Fruit fly (Drosophila melanogaster) whole organism, embryonic: ENCODE results near the gene CG33235.

Source experiments
- Ada2b ChIP-seq: fragments of 200-800 bp; sonication (Bioruptor generic); IDR thresholded peaks from 2 replicates; pipeline ENCODE4 v1.3.6; 2022; ENCODE audit warnings: missing biosample characterization, missing genetic modification characterization
- Blimp-1 ChIP-seq: fragments of 200-800 bp; sonication (Bioruptor generic); optimal IDR thresholded peaks from 3 replicates; lab custom pipeline; 2018; ENCODE audit warnings: missing biosample characterization, missing genetic modification characterization, mild to moderate bottlenecking, moderate library complexity, missing genetic modification reagents
- CG10267 ChIP-seq: fragments of 200-800 bp; sonication (Bioruptor generic); optimal IDR thresholded peaks from 2 replicates; lab custom pipeline; 2018; ENCODE audit warnings: missing biosample characterization, mild to moderate bottlenecking, missing genetic modification characterization, moderate library complexity
- CG10431 ChIP-seq: fragments of 200-800 bp; sonication (Bioruptor generic); optimal IDR thresholded peaks from 3 replicates; lab custom pipeline; 2018; ENCODE audit warnings: missing biosample characterization, mild to moderate bottlenecking, missing genetic modification characterization
- CG10565 ChIP-seq: fragments of 200-800 bp; sonication (Bioruptor generic); optimal IDR thresholded peaks from 3 replicates; lab custom pipeline; 2016; ENCODE audit warnings: missing biosample characterization, mild to moderate bottlenecking, missing genetic modification characterization
- CG11247 ChIP-seq: fragments of 200-800 bp; sonication (Bioruptor generic); IDR thresholded peaks from 2 replicates; pipeline ENCODE4 v1.3.6; 2022; ENCODE audit warnings: missing biosample characterization, missing genetic modification characterization
- CG11723 ChIP-seq: fragments of 200-800 bp; sonication (Bioruptor generic); optimal IDR thresholded peaks from 2 replicates; lab custom pipeline; 2017; ENCODE audit warnings: missing biosample characterization, mild to moderate bottlenecking, missing genetic modification characterization
- CG14860 ChIP-seq: fragments of 200-800 bp; sonication (Bioruptor generic); IDR thresholded peaks from 3 replicates; pipeline ENCODE4 v1.3.6; 2022; ENCODE audit warnings: missing biosample characterization, missing genetic modification characterization; ENCODE audit not compliant: partially characterized antibody
- CG15269 ChIP-seq: fragments of 200-800 bp; sonication (Bioruptor generic); optimal IDR thresholded peaks from 2 replicates; lab custom pipeline; 2018; ENCODE audit warnings: missing biosample characterization, mild to moderate bottlenecking, missing genetic modification characterization, moderate library complexity
- CG17568 ChIP-seq: fragments of 200-800 bp; sonication (Bioruptor generic); optimal IDR thresholded peaks from 2 replicates; lab custom pipeline; 2018; ENCODE audit warnings: missing biosample characterization, mild to moderate bottlenecking, missing genetic modification characterization, moderate library complexity
- CG2116 ChIP-seq: fragments of 200-800 bp; sonication (Bioruptor generic); optimal IDR thresholded peaks from 3 replicates; lab custom pipeline; 2018; ENCODE audit warnings: missing biosample characterization, mild to moderate bottlenecking, missing genetic modification characterization
- CG30020 ChIP-seq: fragments of 200-800 bp; optimal IDR thresholded peaks from 2 replicates; lab custom pipeline; 2019; ENCODE audit warnings: missing biosample characterization, mild to moderate bottlenecking, missing genetic modification characterization, moderate library complexity
- CG32767 ChIP-seq: fragments of 200-800 bp; sonication (Bioruptor generic); IDR thresholded peaks from 2 replicates; pipeline ENCODE4 v1.3.6; 2022; ENCODE audit warnings: missing biosample characterization, missing genetic modification characterization
- CG33213 ChIP-seq: fragments of 200-800 bp; sonication (Bioruptor generic); optimal IDR thresholded peaks from 3 replicates; lab custom pipeline; 2016; ENCODE audit warnings: missing biosample characterization, missing genetic modification characterization
- CG43689 ChIP-seq: fragments of 200-800 bp; sonication (Bioruptor generic); IDR thresholded peaks from 2 replicates; pipeline ENCODE4 v1.3.6; 2022; ENCODE audit warnings: missing biosample characterization, missing genetic modification characterization
- CG6813 ChIP-seq: fragments of 200-800 bp; sonication (Bioruptor generic); optimal IDR thresholded peaks from 2 replicates; lab custom pipeline; 2017; ENCODE audit warnings: missing biosample characterization, missing genetic modification characterization, mild to moderate bottlenecking, moderate library complexity, missing genetic modification reagents
- CG7372 ChIP-seq: fragments of 200-800 bp; sonication (Bioruptor generic); IDR thresholded peaks from 2 replicates; pipeline ENCODE4 v1.3.6; 2022; ENCODE audit warnings: missing biosample characterization, missing genetic modification characterization
- CG8944 ChIP-seq: fragments of 200-800 bp; sonication (Bioruptor generic); optimal IDR thresholded peaks from 3 replicates; lab custom pipeline; 2016; ENCODE audit warnings: missing biosample characterization, missing genetic modification characterization
- CG9817 ChIP-seq: fragments of 200-800 bp; sonication (Bioruptor generic); optimal IDR thresholded peaks from 2 replicates; lab custom pipeline; 2018; ENCODE audit warnings: missing biosample characterization, mild to moderate bottlenecking, missing genetic modification characterization, moderate library complexity
- Dfd ChIP-seq, 2 experiments: fragments of >200 bp; optimal IDR thresholded peaks; 2 replicates each; lab custom pipeline; 2017; ENCODE audit warnings: missing biosample characterization in 2 of 2, missing genetic modification characterization in 2 of 2
- Dip3 ChIP-seq: fragments of 200-800 bp; sonication (Bioruptor generic); optimal IDR thresholded peaks from 3 replicates; lab custom pipeline; 2016; ENCODE audit warnings: missing biosample characterization, missing genetic modification characterization
- Dp ChIP-seq: fragments of 200-800 bp; sonication (Bioruptor generic); optimal IDR thresholded peaks from 2 replicates; lab custom pipeline; 2018; ENCODE audit warnings: missing biosample characterization, mild to moderate bottlenecking, missing genetic modification characterization, moderate library complexity
- Ets65A ChIP-seq: fragments of 200-800 bp; sonication (Bioruptor generic); peaks from one replicate; lab custom pipeline; 2016; ENCODE audit warnings: missing biosample characterization, missing genetic modification characterization
- H15 ChIP-seq: fragments of 200-800 bp; sonication (Bioruptor generic); IDR thresholded peaks from 3 replicates; pipeline ENCODE4 v1.3.6; 2022; ENCODE audit warnings: missing biosample characterization, missing genetic modification characterization
- HHEX ChIP-seq: fragments of 200-800 bp; sonication (Bioruptor generic); optimal IDR thresholded peaks from 3 replicates; lab custom pipeline; 2017; ENCODE audit warnings: missing biosample characterization, mild to moderate bottlenecking, missing genetic modification characterization, missing genetic modification reagents
- Hey ChIP-seq: fragments of 200-800 bp; sonication (Bioruptor generic); optimal IDR thresholded peaks from 3 replicates; lab custom pipeline; 2018; ENCODE audit warnings: missing biosample characterization, mild to moderate bottlenecking, missing genetic modification characterization
- Hsf ChIP-seq: fragments of 200-800 bp; sonication (Bioruptor generic); optimal IDR thresholded peaks from 3 replicates; lab custom pipeline; 2016; ENCODE audit warnings: missing biosample characterization, missing genetic modification characterization
- Jarid2 ChIP-seq: fragments of 200-800 bp; sonication (Bioruptor generic); optimal IDR thresholded peaks from 3 replicates; lab custom pipeline; 2017; ENCODE audit warnings: mild to moderate bottlenecking, missing biosample characterization, missing genetic modification reagents, missing genetic modification characterization
- Lhr ChIP-seq: fragments of 200-800 bp; sonication (Bioruptor generic); optimal IDR thresholded peaks from 3 replicates; lab custom pipeline; 2017; ENCODE audit warnings: mild to moderate bottlenecking, missing biosample characterization, missing genetic modification reagents, missing genetic modification characterization
- Lim3 ChIP-seq: fragments of 200-800 bp; sonication (Bioruptor generic); IDR thresholded peaks from 2 replicates; pipeline ENCODE4 v1.3.6; 2022; ENCODE audit warnings: missing biosample characterization, missing genetic modification characterization
- Sry-δ ChIP-seq: fragments of 200-800 bp; sonication (Bioruptor generic); optimal IDR thresholded peaks from 2 replicates; lab custom pipeline; 2016; ENCODE audit warnings: missing biosample characterization, missing genetic modification characterization
- amos ChIP-seq: fragments of 200-800 bp; sonication (Bioruptor generic); IDR thresholded peaks from 2 replicates; pipeline ENCODE4 v1.3.6; 2022; ENCODE audit warnings: missing biosample characterization, missing genetic modification characterization; ENCODE audit not compliant: partially characterized antibody
- ato ChIP-seq: fragments of 200-800 bp; sonication (Bioruptor generic); IDR thresholded peaks from 2 replicates; pipeline ENCODE4 v1.3.6; 2022; ENCODE audit warnings: missing biosample characterization, missing genetic modification characterization; ENCODE audit not compliant: partially characterized antibody
- bowl ChIP-seq: fragments of 200-800 bp; sonication (Bioruptor generic); IDR thresholded peaks from 2 replicates; pipeline ENCODE4 v1.3.6; 2022; ENCODE audit warnings: missing biosample characterization, missing genetic modification characterization
- chinmo ChIP-seq: fragments of 200-800 bp; sonication (Bioruptor generic); IDR thresholded peaks from 4 replicates; pipeline ENCODE4 v1.3.6; 2022; ENCODE audit warnings: missing biosample characterization, missing genetic modification characterization; ENCODE audit not compliant: partially characterized antibody
- esg ChIP-seq: fragments of 200-800 bp; sonication (Bioruptor generic); conservative IDR thresholded peaks from 2 replicates; pipeline ENCODE4 v1.3.6; 2022; ENCODE audit warnings: missing biosample characterization, missing genetic modification characterization
- eve ChIP-seq, 2 experiments: fragments of >200 bp; optimal IDR thresholded peaks; 2 replicates each; lab custom pipeline; 2017; ENCODE audit warnings: missing biosample characterization in 2 of 2, missing genetic modification characterization in 2 of 2
- ftz-f1 ChIP-seq: fragments of 200-800 bp; sonication (Bioruptor generic); optimal IDR thresholded peaks from 2 replicates; lab custom pipeline; 2016; ENCODE audit warnings: missing biosample characterization, missing genetic modification characterization
- gfzf ChIP-seq: fragments of 200-800 bp; sonication (Bioruptor generic); optimal IDR thresholded peaks from 2 replicates; lab custom pipeline; 2016; ENCODE audit warnings: missing biosample characterization, mild to moderate bottlenecking, missing genetic modification characterization, moderate library complexity
- ind ChIP-seq: fragments of 200-800 bp; sonication (Bioruptor generic); optimal IDR thresholded peaks from 3 replicates; lab custom pipeline; 2016; ENCODE audit warnings: missing biosample characterization, missing genetic modification characterization
- inv ChIP-seq: fragments of 200-800 bp; sonication (Bioruptor generic); IDR thresholded peaks from 2 replicates; pipeline ENCODE4 v1.3.6; 2022; ENCODE audit warnings: missing biosample characterization, missing genetic modification characterization; ENCODE audit not compliant: partially characterized antibody
- klu ChIP-seq: fragments of 200-800 bp; sonication (Bioruptor generic); IDR thresholded peaks from 2 replicates; pipeline ENCODE4 v1.3.6; 2022; ENCODE audit warnings: missing biosample characterization, missing genetic modification characterization
- p53 ChIP-seq: fragments of 200-800 bp; sonication (Bioruptor generic); optimal IDR thresholded peaks from 2 replicates; lab custom pipeline; 2016; ENCODE audit warnings: missing biosample characterization, missing genetic modification characterization
- prd ChIP-seq, 3 experiments: fragments of >200 bp in 2 of 3; fragments of 200-800 bp in 1 of 3; sonication (Bioruptor generic) in 1 of 3; optimal IDR thresholded peaks in 2 of 3; IDR thresholded peaks in 1 of 3; 2 replicates in 2 of 3; 3 replicates in 1 of 3; pipeline versions ENCODE4 v1.3.6 to Lab custom; 2017 to 2022; ENCODE audit warnings: missing biosample characterization in 1 of 3, missing genetic modification characterization in 1 of 3
- sc ChIP-seq, 3 experiments: fragments of >200 bp in 2 of 3; fragments of 200-800 bp in 1 of 3; sonication (Bioruptor generic) in 1 of 3; optimal IDR thresholded peaks; 2 replicates in 2 of 3; 3 replicates in 1 of 3; lab custom pipeline; 2017; ENCODE audit warnings: mild to moderate bottlenecking in 1 of 3, missing biosample characterization in 1 of 3, missing genetic modification characterization in 1 of 3, missing genetic modification reagents in 1 of 3
- sob ChIP-seq: fragments of 200-800 bp; sonication (Bioruptor generic); IDR thresholded peaks from 2 replicates; pipeline ENCODE4 v1.3.6; 2022; ENCODE audit warnings: missing biosample characterization, missing genetic modification characterization
- stc ChIP-seq: fragments of 200-800 bp; sonication (Bioruptor generic); IDR thresholded peaks from 2 replicates; pipeline ENCODE4 v1.3.6; 2022; ENCODE audit warnings: missing biosample characterization, missing genetic modification characterization
- tll ChIP-seq, 2 experiments: fragments of 200-800 bp in 1 of 2; fragments of >200 bp in 1 of 2; sonication (Bioruptor generic) in 1 of 2; optimal IDR thresholded peaks; 2 replicates each; lab custom pipeline; 2017 to 2019; ENCODE audit warnings: missing biosample characterization in 2 of 2, missing genetic modification characterization in 2 of 2, mild to moderate bottlenecking in 1 of 2, moderate library complexity in 1 of 2
- toy ChIP-seq: fragments of 200-800 bp; sonication (Bioruptor generic); IDR thresholded peaks from 2 replicates; pipeline ENCODE4 v1.3.6; 2022; ENCODE audit warnings: missing biosample characterization, missing genetic modification characterization
- trem ChIP-seq: fragments of 200-800 bp; optimal IDR thresholded peaks from 3 replicates; lab custom pipeline; 2019; ENCODE audit warnings: missing biosample characterization, mild to moderate bottlenecking, missing genetic modification characterization, moderate library complexity

CG33235 gene

dm6 chrX:11483297-11483696 is 8.1 kb downstream of the CG33235 start, which contains the start of gene Uba5 (continued):
- peak; percentile 93 for TF ChIP-seq CG10267 (tag; lab: Kevin White, UChicago)
- TF ChIP-seq CG11723: no peak
- TF ChIP-seq eve (GFP tag; optimal IDR thresholded peaks at IDR 0.05; lab: Kevin White, UChicago): no peak
- TF ChIP-seq ind: no peak
- no peak for TF ChIP-seq Ets65A (GFP tag; lab: Kevin White, UChicago)
- TF ChIP-seq H15 (GFP tag; lab: Robert Waterston, UW): no peak
- TF ChIP-seq Dip3: no peak
- no peak for TF ChIP-seq Lim3 (GFP tag; lab: Robert Waterston, UW)
- no peak for TF ChIP-seq ftz-f1 (GFP tag; lab: Kevin White, UChicago)
- no peak for TF ChIP-seq Hey
- TF ChIP-seq CG2116 (GFP tag; lab: Kevin White, UChicago): peak; percentile 14
- TF ChIP-seq CG8944 (GFP tag; lab: Kevin White, UChicago): no peak
- TF ChIP-seq Hsf: no peak
- TF ChIP-seq tll (GFP tag; optimal IDR thresholded peaks at IDR 0.05; lab: Kevin White, UChicago): no peak
- TF ChIP-seq ato (GFP tag; lab: Robert Waterston, UW): no peak
- TF ChIP-seq prd (optimal IDR thresholded peaks at IDR 0.05; lab: Kevin White, UChicago): no peak
- no peak for TF ChIP-seq prd (GFP tag; IDR thresholded peaks at IDR 0.05; lab: Robert Waterston, UW)
- TF ChIP-seq CG33213 (GFP tag; lab: Kevin White, UChicago): peak; percentile 27
- TF ChIP-seq klu (GFP tag; lab: Robert Waterston, UW): no peak
- TF ChIP-seq bowl (GFP tag; lab: Robert Waterston, UW): no peak
- TF ChIP-seq CG30020 (tag; lab: Kevin White, UChicago): no peak
- TF ChIP-seq Sry-δ (GFP tag; lab: Kevin White, UChicago): peak; percentile 85
- no peak for TF ChIP-seq CG15269
- no peak for TF ChIP-seq p53 (GFP tag; lab: Kevin White, UChicago)
- TF ChIP-seq CG10565 (GFP tag; lab: Kevin White, UChicago): no peak
- TF ChIP-seq inv (GFP tag; lab: Robert Waterston, UW): no peak
- no peak for TF ChIP-seq CG7372
- peak; percentile 53; the same call in 1 of the 2 replicates for TF ChIP-seq amos (GFP tag; lab: Robert Waterston, UW)
- peak; percentile 99 for TF ChIP-seq Blimp-1 (GFP tag; lab: Kevin White, UChicago)
- no peak for TF ChIP-seq CG14860 (GFP tag; lab: Robert Waterston, UW)
- TF ChIP-seq CG6813 (GFP tag; lab: Kevin White, UChicago): no peak
- TF ChIP-seq CG10431: no peak
- TF ChIP-seq trem (tag; lab: Kevin White, UChicago): peak; percentile 15
- peak; percentile 93 for TF ChIP-seq Dp (GFP tag; lab: Kevin White, UChicago)
- TF ChIP-seq HHEX (GFP tag; lab: Kevin White, UChicago): no peak
- 0 out of 2 replicates have a peak, but pooled peaks have one; percentile 22 for TF ChIP-seq sob (GFP tag; lab: Robert Waterston, UW)
- TF ChIP-seq Dfd (GFP tag; optimal IDR thresholded peaks at IDR 0.05; lab: Kevin White, UChicago): no peak
- TF ChIP-seq CG9817 (tag; lab: Kevin White, UChicago): no peak
- peak; percentile 79 for TF ChIP-seq Lhr (GFP tag; lab: Kevin White, UChicago)
- no peak for TF ChIP-seq CG11247
- TF ChIP-seq gfzf: peak; percentile 45
- no peak for TF ChIP-seq CG43689 (GFP tag; lab: Robert Waterston, UW)
- no peak for TF ChIP-seq Jarid2
- TF ChIP-seq Ada2b (GFP tag; lab: Robert Waterston, UW): no peak
- TF ChIP-seq CG32767 (GFP tag; lab: Robert Waterston, UW): no peak
- TF ChIP-seq chinmo (GFP tag; lab: Robert Waterston, UW): 0 out of 4 replicates have a peak, but pooled peaks have one; percentile 34
- no peak for TF ChIP-seq CG17568 (GFP tag; lab: Kevin White, UChicago)
- TF ChIP-seq toy (GFP tag; lab: Robert Waterston, UW): no peak
- no peak for TF ChIP-seq sc (optimal IDR thresholded peaks at IDR 0.05; lab: Kevin White, UChicago)
- no peak for TF ChIP-seq sc (GFP tag; optimal IDR thresholded peaks at IDR 0.05; lab: Kevin White, UChicago)
- no peak for TF ChIP-seq esg (GFP tag; lab: Robert Waterston, UW)
- TF ChIP-seq stc: no peak
